Worm (Caenorhabditis elegans) whole organism, L1 larva: Measurements from ENCODE around the gene F59D12.3.

Experiments
- ama-1 ChIP-seq: fragments of 150-350 bp; optimal IDR thresholded peaks from 2 replicates; lab custom pipeline; 2014
- ceh-63 ChIP-seq: fragments of 200-800 bp; sonication (Bioruptor generic); optimal IDR thresholded peaks from 2 replicates; lab custom pipeline; 2018; ENCODE audit warnings: mild to moderate bottlenecking, missing genetic modification characterization, missing compliant biosample characterization
- jun-1 ChIP-seq: fragments of 150-350 bp; optimal IDR thresholded peaks from 2 replicates; lab custom pipeline; 2014; ENCODE audit warnings: missing biosample characterization, missing genetic modification reagents, missing genetic modification characterization
- lin-39 ChIP-seq: fragments of 150-350 bp; optimal IDR thresholded peaks from 2 replicates; lab custom pipeline; 2014; ENCODE audit warnings: missing biosample characterization, missing genetic modification reagents, missing genetic modification characterization
- lir-3 ChIP-seq: sonication (generic microtip); optimal IDR thresholded peaks from 2 replicates; lab custom pipeline; 2016; ENCODE audit warnings: mild to moderate bottlenecking, missing genetic modification characterization, moderate library complexity, missing compliant biosample characterization; ENCODE audit not compliant: poor library complexity
- sptf-1 ChIP-seq: fragments of 150-350 bp; optimal IDR thresholded peaks from 2 replicates; lab custom pipeline; 2014; ENCODE audit warnings: missing biosample characterization, missing genetic modification characterization
- zag-1 ChIP-seq: fragments of 150-350 bp; optimal IDR thresholded peaks from 2 replicates; lab custom pipeline; 2014; ENCODE audit warnings: missing biosample characterization, missing genetic modification characterization

ce11 chrX:15617168-15617567 is 33.6 kb downstream of the F59D12.3 start:
- TF ChIP-seq ama-1 (lab: Kevin White, UChicago) (no peak), ceh-63 (GFP tag; lab: Kevin White, UChicago) (no peak), jun-1 (tag; lab: Kevin White, UChicago) (no peak), lir-3 (tag; lab: Kevin White, UChicago) (no peak), zag-1 (tag; lab: Kevin White, UChicago) (no peak), lin-39 (tag; lab: Kevin White, UChicago) (no peak), sptf-1 (tag; lab: Kevin White, UChicago) (no peak)
